Fruit fly (Drosophila melanogaster) S2 (cell line): ENCODE results near the gene PsGEF.

Experiments used
- CG8478 ChIP-seq: fragments of >200 bp; optimal IDR thresholded peaks from 2 replicates; lab custom pipeline; 2018
- CTCF ChIP-seq, 2 experiments: fragments of >200 bp; optimal IDR thresholded peaks; 2 replicates each; lab custom pipeline; 2018

DNA sequence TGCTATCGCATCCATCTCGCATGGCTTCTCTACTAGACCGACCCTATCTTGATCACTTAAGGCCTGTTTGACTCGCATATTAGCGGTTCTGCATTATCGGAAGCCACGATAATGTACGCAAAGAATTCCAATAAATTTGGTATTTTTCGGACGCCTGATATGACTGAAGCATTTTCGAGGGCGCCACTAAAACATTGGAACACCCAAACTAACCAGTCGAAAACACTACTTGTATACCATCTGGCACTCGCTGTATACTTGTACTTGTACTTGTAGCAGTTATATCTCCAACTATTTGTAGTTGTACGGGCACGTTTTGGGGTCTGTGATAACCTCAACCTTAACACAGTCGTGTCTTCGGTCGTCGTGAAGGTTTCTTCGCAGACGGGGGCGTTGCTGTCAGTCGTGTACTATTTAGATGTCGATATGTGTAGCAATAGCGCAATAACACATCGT is 31.9 kb downstream of the PsGEF start:
- TF ChIP-seq CG8478 (lab: Kevin White, UChicago): no peak
- TF ChIP-seq CTCF (optimal IDR thresholded peaks at IDR 0.05; lab: Kevin White, UChicago): no peak
